Worm (Caenorhabditis elegans) whole organism, L4 larva: ENCODE results near the gene hrg-1.

Source experiments
- D1046.2 ChIP-seq: fragments of 200-800 bp; sonication (Bioruptor generic); IDR thresholded peaks from 2 replicates; pipeline ENCODE4 v1.3.6; 2022; ENCODE audit warnings: missing genetic modification characterization, missing compliant biosample characterization
- F49E8.2 ChIP-seq: sonication (generic microtip); optimal IDR thresholded peaks from 2 replicates; lab custom pipeline; 2016; ENCODE audit warnings: missing compliant biosample characterization, mild to moderate bottlenecking, missing genetic modification characterization, borderline replicate concordance
- T20F7.1 ChIP-seq: fragments of 200-800 bp; sonication (Bioruptor generic); optimal IDR thresholded peaks from 2 replicates; lab custom pipeline; 2018; ENCODE audit warnings: mild to moderate bottlenecking, missing genetic modification characterization, missing compliant biosample characterization
- aha-1 ChIP-seq: fragments of 150-350 bp; peaks from one replicate; lab custom pipeline; 2014; ENCODE audit warnings: missing biosample characterization, missing genetic modification characterization
- aly-2 ChIP-seq: sonication (generic microtip); optimal IDR thresholded peaks from 2 replicates; lab custom pipeline; 2018; ENCODE audit warnings: missing biosample characterization, missing genetic modification characterization
- daf-16 ChIP-seq, 3 experiments: sonication (generic microtip); optimal IDR thresholded peaks; 2 replicates each; lab custom pipeline; 2016 to 2017; ENCODE audit warnings: missing genetic modification characterization in 3 of 3, missing genetic modification reagents in 3 of 3, mild to moderate bottlenecking in 2 of 3, missing compliant biosample characterization in 2 of 3, missing biosample characterization in 1 of 3, moderate library complexity in 1 of 3
- daf-8 ChIP-seq: fragments of 200-800 bp; sonication (Bioruptor generic); IDR thresholded peaks from 2 replicates; pipeline ENCODE4 v1.3.6; 2022; ENCODE audit warnings: missing genetic modification characterization, missing compliant biosample characterization
- dmd-6 ChIP-seq: fragments of 200-800 bp; sonication (Bioruptor generic); IDR thresholded peaks from 2 replicates; pipeline ENCODE4 v1.3.6; 2022; ENCODE audit warnings: missing genetic modification reagents, missing genetic modification characterization, missing compliant biosample characterization
- dmd-8 ChIP-seq: fragments of 200-800 bp; sonication (Bioruptor generic); IDR thresholded peaks from 2 replicates; pipeline ENCODE4 v1.3.6; 2022; ENCODE audit warnings: missing genetic modification characterization, missing compliant biosample characterization
- dve-1 ChIP-seq: sonication (generic microtip); optimal IDR thresholded peaks from 2 replicates; lab custom pipeline; 2017; ENCODE audit warnings: antibody characterized with exemption, mild to moderate bottlenecking, missing genetic modification characterization, missing compliant biosample characterization; ENCODE audit not compliant: insufficient read depth
- hif-1 ChIP-seq, 2 experiments: sonication (generic microtip); optimal IDR thresholded peaks; 2 replicates each; lab custom pipeline; 2016 to 2017; ENCODE audit warnings: missing compliant biosample characterization in 2 of 2, missing genetic modification characterization in 2 of 2, missing genetic modification reagents in 2 of 2, missing genotype in 2 of 2, mild to moderate bottlenecking in 1 of 2
- hlh-11 ChIP-seq: fragments of 200-800 bp; sonication (Bioruptor generic); optimal IDR thresholded peaks from 2 replicates; lab custom pipeline; 2018; ENCODE audit warnings: mild to moderate bottlenecking, missing genetic modification characterization, missing compliant biosample characterization
- hlh-30 ChIP-seq: sonication (generic microtip); optimal IDR thresholded peaks from 2 replicates; lab custom pipeline; 2017; ENCODE audit warnings: antibody characterized with exemption, mild to moderate bottlenecking, missing genetic modification characterization, missing compliant biosample characterization; ENCODE audit not compliant: insufficient read depth
- hmg-1.1 ChIP-seq: fragments of 200-800 bp; sonication (Bioruptor generic); IDR thresholded peaks from 2 replicates; pipeline ENCODE4 v1.3.6; 2022; ENCODE audit warnings: missing genetic modification reagents, missing genetic modification characterization, missing compliant biosample characterization
- lin-1 ChIP-seq: fragments of 200-800 bp; sonication (Bioruptor generic); IDR thresholded peaks from 2 replicates; pipeline ENCODE4 v1.3.6; 2022; ENCODE audit warnings: missing genetic modification reagents, missing genetic modification characterization, missing compliant biosample characterization
- lin-13 ChIP-seq: fragments of 150-350 bp; optimal IDR thresholded peaks from 2 replicates; lab custom pipeline; 2014; ENCODE audit warnings: missing biosample characterization, missing genetic modification reagents, missing genetic modification characterization
- lsy-2 ChIP-seq, 2 experiments: fragments of 150-350 bp in 1 of 2; sonication (generic microtip) in 1 of 2; optimal IDR thresholded peaks; 2 replicates each; lab custom pipeline; 2014 to 2017; ENCODE audit warnings: missing biosample characterization in 2 of 2, missing genetic modification characterization in 2 of 2
- mdl-1 ChIP-seq, 2 experiments: fragments of 150-350 bp in 1 of 2; sonication (generic microtip) in 1 of 2; optimal IDR thresholded peaks; 2 replicates each; lab custom pipeline; 2014 to 2017; ENCODE audit warnings: missing biosample characterization in 2 of 2, missing genetic modification characterization in 2 of 2
- mep-1 ChIP-seq: fragments of 150-350 bp; sonication (generic microtip); optimal IDR thresholded peaks from 3 replicates; lab custom pipeline; 2014; ENCODE audit warnings: missing biosample characterization, missing genetic modification characterization
- mes-2 ChIP-seq: sonication (generic microtip); optimal IDR thresholded peaks from 2 replicates; lab custom pipeline; 2016; ENCODE audit warnings: missing genotype, mild to moderate bottlenecking, missing genetic modification characterization, missing compliant biosample characterization; ENCODE audit not compliant: poor library complexity, severe bottlenecking
- nhr-10 ChIP-seq: fragments of 150-350 bp; optimal IDR thresholded peaks from 2 replicates; lab custom pipeline; 2014; ENCODE audit warnings: missing biosample characterization, missing genetic modification characterization
- nhr-102 ChIP-seq: sonication (generic microtip); optimal IDR thresholded peaks from 2 replicates; lab custom pipeline; 2016; ENCODE audit warnings: mild to moderate bottlenecking, missing genetic modification characterization, moderate library complexity, missing compliant biosample characterization
- nhr-11 ChIP-seq: fragments of 150-350 bp; optimal IDR thresholded peaks from 2 replicates; lab custom pipeline; 2014; ENCODE audit warnings: missing biosample characterization, missing genetic modification characterization
- nhr-25 ChIP-seq: sonication (generic microtip); optimal IDR thresholded peaks from 2 replicates; lab custom pipeline; 2017; ENCODE audit warnings: missing genetic modification characterization, mild to moderate bottlenecking, missing compliant biosample characterization, antibody characterized with exemption, moderate library complexity, borderline replicate concordance; ENCODE audit not compliant: insufficient read depth
- nhr-28 ChIP-seq: fragments of 150-350 bp; optimal IDR thresholded peaks from 2 replicates; lab custom pipeline; 2014; ENCODE audit warnings: missing biosample characterization, missing genetic modification characterization
- nhr-48 ChIP-seq: sonication (generic microtip); optimal IDR thresholded peaks from 2 replicates; lab custom pipeline; 2016; ENCODE audit warnings: mild to moderate bottlenecking, missing genetic modification characterization, missing compliant biosample characterization
- nhr-77 ChIP-seq: fragments of 150-350 bp; optimal IDR thresholded peaks from 2 replicates; lab custom pipeline; 2014; ENCODE audit warnings: missing biosample characterization, missing genetic modification characterization
- php-3 ChIP-seq: fragments of 200-800 bp; sonication (Bioruptor generic); IDR thresholded peaks from 2 replicates; pipeline ENCODE4 v1.3.6; 2022; ENCODE audit warnings: missing genetic modification reagents, missing genetic modification characterization, missing compliant biosample characterization
- pqm-1 ChIP-seq: sonication (generic microtip); optimal IDR thresholded peaks from 2 replicates; lab custom pipeline; 2017; ENCODE audit warnings: missing biosample characterization, missing genetic modification characterization
- sdz-12 ChIP-seq: fragments of 200-800 bp; sonication (Bioruptor generic); optimal IDR thresholded peaks from 2 replicates; lab custom pipeline; 2018; ENCODE audit warnings: mild to moderate bottlenecking, missing genetic modification characterization, missing compliant biosample characterization
- spr-3 ChIP-seq: fragments of 200-800 bp; sonication (Bioruptor generic); optimal IDR thresholded peaks from 2 replicates; lab custom pipeline; 2018; ENCODE audit warnings: mild to moderate bottlenecking, missing genetic modification characterization, missing compliant biosample characterization
- tra-1 ChIP-seq: fragments of 200-800 bp; sonication (Bioruptor generic); IDR thresholded peaks from 2 replicates; pipeline ENCODE4 v1.3.6; 2022; ENCODE audit warnings: missing genetic modification reagents, missing genetic modification characterization, missing compliant biosample characterization
- unc-62 ChIP-seq, 3 experiments: fragments of 150-350 bp in 1 of 3; sonication (generic microtip); optimal IDR thresholded peaks in 2 of 3; peaks in 1 of 3; 1 replicate in 1 of 3; 2 replicates in 2 of 3; lab custom pipeline; 2014 to 2017; ENCODE audit warnings: missing biosample characterization in 3 of 3, missing genetic modification characterization in 3 of 3, missing genetic modification reagents in 3 of 3, missing genotype in 1 of 3
- zip-2 ChIP-seq: fragments of 150-350 bp; optimal IDR thresholded peaks from 2 replicates; lab custom pipeline; 2014; ENCODE audit warnings: missing biosample characterization, missing genetic modification characterization
- ztf-7 ChIP-seq: fragments of 150-350 bp; optimal IDR thresholded peaks from 2 replicates; lab custom pipeline; 2014; ENCODE audit warnings: missing biosample characterization, missing genetic modification characterization

The hrg-1 gene

ce11 chrX:4011919-4012318 is 4.1 kb downstream of the hrg-1 start, which contains the start of gene mop-25.1:
TSS of gene mop-25.1 (plus strand) at chrX:4012219.
- TF ChIP-seq unc-62 (GFP tag; optimal IDR thresholded peaks at IDR 0.05 in 1 of 2; lab: Kevin White, UChicago) (peak in 1 of 2 experiments; percentile 20), unc-62 (tag; optimal IDR thresholded peaks at IDR 0.05; lab: Kevin White, UChicago) (no peak), lsy-2 (tag; optimal IDR thresholded peaks at IDR 0.05; lab: Kevin White, UChicago) (no peak)

ce11 chrX:4010383-4010782 is 5.6 kb downstream of the hrg-1 start:
- TF ChIP-seq nhr-25 (tag; lab: Kevin White, UChicago) (no peak), unc-62 (GFP tag; optimal IDR thresholded peaks at IDR 0.05 in 1 of 2; lab: Kevin White, UChicago) (peak in 1 of 2 experiments; percentile 53), unc-62 (tag; optimal IDR thresholded peaks at IDR 0.05; lab: Kevin White, UChicago) (no peak)

- TF ChIP-seq ztf-7 (tag; lab: Kevin White, UChicago) (peak; percentile 98), spr-3 (GFP tag; lab: Kevin White, UChicago) (no peak), tra-1 (GFP tag; lab: Robert Waterston, UW) (peak; percentile 68; the same call in 1 of the 2 replicates), nhr-11 (no peak), nhr-25 (tag; lab: Kevin White, UChicago) (no peak), hlh-30 (tag; lab: Kevin White, UChicago) (peak; percentile 84), D1046.2 (no peak), daf-16 (GFP tag; optimal IDR thresholded peaks at IDR 0.05; lab: Kevin White, UChicago) (peak in 1 of 2 experiments; percentile 12), daf-16 (tag; optimal IDR thresholded peaks at IDR 0.05; lab: Kevin White, UChicago) (peak; percentile 97), lin-1 (GFP tag; lab: Robert Waterston, UW) (0 out of 2 replicates have a peak, but pooled peaks have one; percentile 61), nhr-102 (tag; lab: Kevin White, UChicago) (peak; percentile 26), php-3 (GFP tag; lab: Robert Waterston, UW) (peak; percentile 57), nhr-48 (peak; percentile 67), mdl-1 (tag; optimal IDR thresholded peaks at IDR 0.05; lab: Kevin White, UChicago) (peak in 1 of 2 experiments; percentile 57), dmd-8 (no peak), aha-1 (tag; lab: Kevin White, UChicago) (peak; percentile 73), pqm-1 (tag; lab: Kevin White, UChicago) (peak; percentile 98), hmg-1.1 (GFP tag; lab: Robert Waterston, UW) (no peak), zip-2 (tag; lab: Kevin White, UChicago) (no peak), aly-2 (tag; lab: Kevin White, UChicago) (no peak), mep-1 (tag; lab: Kevin White, UChicago) (peak; percentile 37), nhr-10 (peak; percentile 9), lin-13 (GFP tag; lab: Kevin White, UChicago) (peak; percentile 9), hif-1 (tag; optimal IDR thresholded peaks at IDR 0.05; lab: Kevin White, UChicago) (peak in 1 of 2 experiments; percentile 14), daf-8 (GFP tag; lab: Robert Waterston, UW) (no peak), sdz-12 (no peak), F49E8.2 (tag; lab: Kevin White, UChicago) (no peak), dmd-6 (GFP tag; lab: Robert Waterston, UW) (peak; percentile 94), hlh-11 (tag; lab: Kevin White, UChicago) (peak; percentile 92), unc-62 (GFP tag; optimal IDR thresholded peaks at IDR 0.05 in 1 of 2; lab: Kevin White, UChicago) (peak in 1 of 2 experiments; percentile 14), unc-62 (tag; optimal IDR thresholded peaks at IDR 0.05; lab: Kevin White, UChicago) (no peak), T20F7.1 (GFP tag; lab: Kevin White, UChicago) (peak; percentile 49), mes-2 (tag; lab: Kevin White, UChicago) (peak; percentile 58), nhr-28 (tag; lab: Kevin White, UChicago) (peak; percentile 94), dve-1 (tag; lab: Kevin White, UChicago) (peak; percentile 94), nhr-77 (tag; lab: Kevin White, UChicago) (peak; percentile 60), lsy-2 (tag; optimal IDR thresholded peaks at IDR 0.05; lab: Kevin White, UChicago) (peak in 1 of 2 experiments; percentile 42)
These were observed 7.1 kb downstream of the hrg-1 start for ce11 chrX:4008922-4009321.
